Fruit fly (Drosophila melanogaster) whole organism, wandering third instar larva: ENCODE measurements around the gene CG13056.

Experiments used
- Abd-B ChIP-seq: fragments of >200 bp; optimal IDR thresholded peaks from 2 replicates; lab custom pipeline; 2017; ENCODE audit warnings: missing biosample characterization, missing genetic modification characterization
- CG32264 ChIP-seq: fragments of 200-800 bp; sonication (Bioruptor generic); optimal IDR thresholded peaks from 2 replicates; lab custom pipeline; 2016; ENCODE audit warnings: missing biosample characterization, missing genetic modification characterization
- CG9705 ChIP-seq: fragments of 200-800 bp; sonication (Bioruptor generic); optimal IDR thresholded peaks from 2 replicates; lab custom pipeline; 2018; ENCODE audit warnings: missing biosample characterization, mild to moderate bottlenecking, missing genetic modification characterization
- CrebA ChIP-seq: fragments of 200-800 bp; sonication (Bioruptor generic); optimal IDR thresholded peaks from 2 replicates; lab custom pipeline; 2016; ENCODE audit warnings: missing biosample characterization, mild to moderate bottlenecking, missing genetic modification characterization, borderline replicate concordance
- Dfd ChIP-seq: fragments of >200 bp; optimal IDR thresholded peaks from 2 replicates; lab custom pipeline; 2017; ENCODE audit warnings: missing biosample characterization, missing genetic modification characterization
- Dif ChIP-seq: fragments of 200-275, 200-300 bp; sonication (Bioruptor generic); optimal IDR thresholded peaks from 2 replicates; lab custom pipeline; 2018; ENCODE audit warnings: missing biosample characterization, missing genetic modification characterization; ENCODE audit not compliant: partially characterized antibody
- GATAd ChIP-seq: sonication (Bioruptor generic); optimal IDR thresholded peaks from 2 replicates; lab custom pipeline; 2016; ENCODE audit warnings: missing biosample characterization, missing genetic modification characterization
- HLH106 ChIP-seq: fragments of 200-800 bp; optimal IDR thresholded peaks from 3 replicates; lab custom pipeline; 2019; ENCODE audit warnings: missing biosample characterization, mild to moderate bottlenecking, missing genetic modification characterization, moderate library complexity
- Hnf4 ChIP-seq: fragments of 200-800 bp; sonication (Bioruptor generic); optimal IDR thresholded peaks from 2 replicates; lab custom pipeline; 2016; ENCODE audit warnings: missing biosample characterization, mild to moderate bottlenecking, missing genetic modification characterization
- Hr83 ChIP-seq: fragments of 200-300 bp; sonication (Bioruptor generic); optimal IDR thresholded peaks from 2 replicates; lab custom pipeline; 2016; ENCODE audit warnings: missing biosample characterization, mild to moderate bottlenecking, missing genetic modification characterization, moderate library complexity; ENCODE audit not compliant: poor library complexity, severe bottlenecking
- Jra ChIP-seq: sonication (Bioruptor generic); optimal IDR thresholded peaks from 2 replicates; lab custom pipeline; 2016; ENCODE audit warnings: missing biosample characterization, missing genetic modification characterization
- Mio ChIP-seq: sonication (Bioruptor generic); optimal IDR thresholded peaks from 2 replicates; lab custom pipeline; 2016; ENCODE audit warnings: missing biosample characterization, missing genetic modification characterization
- Myc ChIP-seq: fragments of >200 bp; optimal IDR thresholded peaks from 2 replicates; lab custom pipeline; 2017
- N ChIP-seq: fragments of >200 bp; optimal IDR thresholded peaks from 2 replicates; lab custom pipeline; 2018; ENCODE audit warnings: missing biosample characterization, missing external identifiers, missing genetic modification characterization
- OdsH ChIP-seq: fragments of 200-800 bp; sonication (Bioruptor generic); optimal IDR thresholded peaks from 2 replicates; lab custom pipeline; 2016; ENCODE audit warnings: missing biosample characterization, mild to moderate bottlenecking, missing genetic modification characterization
- Sp1 ChIP-seq: fragments of 200-800 bp; sonication (Bioruptor generic); optimal IDR thresholded peaks from 3 replicates; lab custom pipeline; 2019; ENCODE audit warnings: missing biosample characterization, mild to moderate bottlenecking, missing genetic modification characterization, moderate library complexity
- Vsx2 ChIP-seq: fragments of 200-300, 225-300 bp; sonication (Bioruptor generic); optimal IDR thresholded peaks from 2 replicates; lab custom pipeline; 2018; ENCODE audit warnings: missing biosample characterization, missing genetic modification characterization; ENCODE audit not compliant: partially characterized antibody
- br ChIP-seq: fragments of 200-800 bp; sonication (Bioruptor generic); optimal IDR thresholded peaks from 2 replicates; lab custom pipeline; 2016; ENCODE audit warnings: missing biosample characterization, missing genetic modification characterization
- brk ChIP-seq: fragments of 200-800 bp; sonication (Bioruptor generic); optimal IDR thresholded peaks from 2 replicates; lab custom pipeline; 2016; ENCODE audit warnings: missing biosample characterization, mild to moderate bottlenecking, missing genetic modification characterization
- dl ChIP-seq, 2 experiments: fragments of 175-275, 200-275 bp in 1 of 2; fragments of 200-275 bp in 1 of 2; sonication (Bioruptor generic); optimal IDR thresholded peaks; lab custom pipeline; 2018; ENCODE audit warnings: mild to moderate bottlenecking in 2 of 2, missing biosample characterization in 2 of 2, missing genetic modification characterization in 2 of 2, moderate library complexity in 2 of 2; ENCODE audit not compliant: partially characterized antibody in 2 of 2, insufficient read depth in 1 of 2
- dmrt93B ChIP-seq: fragments of 200-800 bp; sonication (Bioruptor generic); optimal IDR thresholded peaks from 2 replicates; lab custom pipeline; 2018; ENCODE audit warnings: missing biosample characterization, mild to moderate bottlenecking, missing genetic modification characterization
- dsf ChIP-seq: sonication (Bioruptor generic); optimal IDR thresholded peaks from 2 replicates; lab custom pipeline; 2016; ENCODE audit warnings: missing biosample characterization, missing genetic modification characterization, borderline replicate concordance
- ey ChIP-seq: fragments of 200-800 bp; sonication (Bioruptor generic); optimal IDR thresholded peaks from 2 replicates; lab custom pipeline; 2016; ENCODE audit warnings: missing biosample characterization, missing genetic modification characterization
- foxo ChIP-seq, 2 experiments: fragments of 200-800 bp; sonication (Bioruptor generic); optimal IDR thresholded peaks; 2 replicates in 1 of 2; 3 replicates in 1 of 2; lab custom pipeline; 2016 to 2017; ENCODE audit warnings: missing biosample characterization in 2 of 2, missing genetic modification characterization in 2 of 2
- fru ChIP-seq: fragments of 200-800 bp; sonication (Bioruptor generic); optimal IDR thresholded peaks from 3 replicates; lab custom pipeline; 2016; ENCODE audit warnings: missing biosample characterization, mild to moderate bottlenecking, missing genetic modification characterization
- h ChIP-seq: fragments of 200-800 bp; sonication (Bioruptor generic); optimal IDR thresholded peaks from 3 replicates; lab custom pipeline; 2016; ENCODE audit warnings: missing biosample characterization, mild to moderate bottlenecking, missing genetic modification characterization
- jim ChIP-seq: fragments of 175-275, 200-325 bp; sonication (Bioruptor generic); optimal IDR thresholded peaks from 2 replicates; lab custom pipeline; 2016; ENCODE audit warnings: missing biosample characterization, mild to moderate bottlenecking, missing genetic modification characterization
- pan ChIP-seq: fragments of >200 bp; optimal IDR thresholded peaks from 2 replicates; lab custom pipeline; 2017
- psq ChIP-seq: fragments of 200-800 bp; sonication (Bioruptor generic); optimal IDR thresholded peaks from 3 replicates; lab custom pipeline; 2017; ENCODE audit warnings: missing biosample characterization, mild to moderate bottlenecking, missing genetic modification characterization, moderate library complexity
- sage ChIP-seq: fragments of 200-800 bp; sonication (Bioruptor generic); optimal IDR thresholded peaks from 2 replicates; lab custom pipeline; 2016; ENCODE audit warnings: missing biosample characterization, mild to moderate bottlenecking, missing genetic modification characterization
- sv ChIP-seq: fragments of 200-800 bp; sonication (Bioruptor generic); optimal IDR thresholded peaks from 3 replicates; lab custom pipeline; 2016; ENCODE audit warnings: missing biosample characterization, missing genetic modification characterization
- tai ChIP-seq: sonication (Bioruptor generic); optimal IDR thresholded peaks from 2 replicates; lab custom pipeline; 2016; ENCODE audit warnings: missing biosample characterization, missing genetic modification characterization
- usp ChIP-seq: fragments of >200 bp; optimal IDR thresholded peaks from 2 replicates; lab custom pipeline; 2017; ENCODE audit warnings: missing biosample characterization, missing genetic modification characterization
- woc ChIP-seq: sonication (Bioruptor generic); optimal IDR thresholded peaks from 2 replicates; lab custom pipeline; 2016; ENCODE audit warnings: missing biosample characterization, mild to moderate bottlenecking, missing genetic modification characterization

Gene CG13056

dm6 chr3L:16308380-16308779, 24.7 kb upstream of the CG13056 start, which contains the start of gene CG13042:
Gene CG13042, minus strand, starts transcription at chr3L:16308480.
- TF ChIP-seq woc (GFP tag; lab: Kevin White, UChicago) (no peak), fru (no peak), Dif (GFP tag; lab: Kevin White, UChicago) (no peak), Myc (lab: Kevin White, UChicago) (no peak), dsf (GFP tag; lab: Kevin White, UChicago) (no peak), Sp1 (no peak), sage (GFP tag; lab: Kevin White, UChicago) (no peak), sv (GFP tag; lab: Kevin White, UChicago) (no peak), CG9705 (GFP tag; lab: Kevin White, UChicago) (no peak), psq (no peak)
- TF ChIP-seq, all 38 proteins: peak for 0

- TF ChIP-seq h (GFP tag; lab: Kevin White, UChicago) (no peak), br (GFP tag; lab: Kevin White, UChicago) (peak; percentile 17), ey (GFP tag; lab: Kevin White, UChicago) (peak; percentile 32), foxo (GFP tag; optimal IDR thresholded peaks at IDR 0.05; lab: Kevin White, UChicago) (peak in 1 of 2 experiments; percentile 55), OdsH (GFP tag; lab: Kevin White, UChicago) (no peak), Dfd (no peak), Jra (GFP tag; lab: Kevin White, UChicago) (no peak), woc (GFP tag; lab: Kevin White, UChicago) (no peak), dsf (GFP tag; lab: Kevin White, UChicago) (no peak), pan (lab: Kevin White, UChicago) (no peak), psq (no peak), Abd-B (GFP tag; lab: Kevin White, UChicago) (no peak), Dif (GFP tag; lab: Kevin White, UChicago) (no peak), Mio (GFP tag; lab: Kevin White, UChicago) (no peak), Hnf4 (GFP tag; lab: Kevin White, UChicago) (no peak), tai (GFP tag; lab: Kevin White, UChicago) (no peak), CrebA (GFP tag; lab: Kevin White, UChicago) (no peak), dmrt93B (GFP tag; lab: Kevin White, UChicago) (no peak), Hr83 (GFP tag; lab: Kevin White, UChicago) (no peak), sv (GFP tag; lab: Kevin White, UChicago) (no peak), HLH106 (tag; lab: Kevin White, UChicago) (no peak), dl (GFP tag; optimal IDR thresholded peaks at IDR 0.05; lab: Kevin White, UChicago; ENCODE audit: insufficient read depth in 1 of 2, partially characterized antibody in 2 of 2) (no peak), CG32264 (GFP tag; lab: Kevin White, UChicago) (no peak), GATAd (GFP tag; lab: Kevin White, UChicago) (no peak), usp (no peak)
- TF ChIP-seq, all 38 proteins: peak for 3
These were observed 23.1 kb upstream of the CG13056 start for dm6 chr3L:16309972-16310371.

dm6 chr3L:16313985-16314384, 19.1 kb upstream of the CG13056 start, which contains the start of gene CG13062:
Gene CG13062, plus strand, starts transcription at chr3L:16314285.
- TF ChIP-seq Hnf4 (GFP tag; lab: Kevin White, UChicago) (no peak), Mio (GFP tag; lab: Kevin White, UChicago) (no peak), sage (GFP tag; lab: Kevin White, UChicago) (no peak), Abd-B (GFP tag; lab: Kevin White, UChicago) (no peak), CG32264 (GFP tag; lab: Kevin White, UChicago) (no peak), dmrt93B (GFP tag; lab: Kevin White, UChicago) (no peak), Sp1 (no peak), Dif (GFP tag; lab: Kevin White, UChicago) (no peak), psq (no peak), GATAd (GFP tag; lab: Kevin White, UChicago) (no peak), tai (GFP tag; lab: Kevin White, UChicago) (no peak), dsf (GFP tag; lab: Kevin White, UChicago) (no peak), Vsx2 (GFP tag; lab: Kevin White, UChicago) (no peak), brk (GFP tag; lab: Kevin White, UChicago) (no peak)
- TF ChIP-seq, all 38 proteins: peak for 0

DNA sequence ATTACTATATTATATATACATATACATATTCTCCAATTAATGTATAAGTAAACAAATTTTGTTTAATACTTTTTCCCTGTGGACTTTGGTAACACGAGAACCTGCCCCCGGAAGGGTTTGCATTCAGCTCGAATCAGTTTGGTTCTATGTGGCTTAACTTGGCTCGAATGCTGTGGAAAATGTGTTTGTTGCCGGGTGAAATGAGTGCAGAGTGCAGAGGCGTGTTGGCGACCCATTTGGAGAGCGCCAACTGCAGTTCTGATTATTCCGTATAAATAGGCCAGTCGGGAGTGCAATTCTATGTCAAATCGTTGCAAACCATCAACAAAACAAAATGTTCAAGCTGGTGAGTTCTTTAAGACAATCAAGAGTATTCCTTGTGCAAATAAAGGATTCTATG, 15.4 kb upstream of the CG13056 start, which contains the start of gene Nplp3:
Nplp3 (plus strand) TSS at position 301 of the 400 bp plus-strand sequence.
- no peak for TF ChIP-seq N
- no peak for TF ChIP-seq sage (GFP tag; lab: Kevin White, UChicago)
- no peak for TF ChIP-seq jim (GFP tag; lab: Kevin White, UChicago)
- TF ChIP-seq Mio (GFP tag; lab: Kevin White, UChicago): no peak
- no peak for TF ChIP-seq Vsx2 (GFP tag; lab: Kevin White, UChicago)
- TF ChIP-seq GATAd (GFP tag; lab: Kevin White, UChicago): no peak
